Worm (Caenorhabditis elegans) whole organism, L1 larva: Measurements from ENCODE around the gene T19H12.2.

Experiments used
- C16A3.4 ChIP-seq: fragments of 150-350 bp; optimal IDR thresholded peaks from 2 replicates; lab custom pipeline; 2014; ENCODE audit warnings: missing biosample characterization, missing genetic modification characterization
- C34B4.2 ChIP-seq: sonication (generic microtip); optimal IDR thresholded peaks from 2 replicates; lab custom pipeline; 2017; ENCODE audit warnings: mild to moderate bottlenecking, missing genetic modification characterization, missing compliant biosample characterization
- Y116A8C.19 ChIP-seq: sonication (generic microtip); optimal IDR thresholded peaks from 2 replicates; lab custom pipeline; 2016; ENCODE audit warnings: missing compliant biosample characterization, missing genetic modification characterization, borderline replicate concordance
- aha-1 ChIP-seq: fragments of 150-350 bp; optimal IDR thresholded peaks from 2 replicates; lab custom pipeline; 2014; ENCODE audit warnings: missing biosample characterization, missing genetic modification characterization
- alr-1 ChIP-seq: fragments of 200-800 bp; sonication (Bioruptor generic); optimal IDR thresholded peaks from 2 replicates; lab custom pipeline; 2018; ENCODE audit warnings: borderline replicate concordance, mild to moderate bottlenecking, missing genetic modification characterization, missing compliant biosample characterization
- aly-2 ChIP-seq: fragments of 150-350 bp; optimal IDR thresholded peaks from 2 replicates; lab custom pipeline; 2014; ENCODE audit warnings: missing biosample characterization, missing genetic modification characterization
- ama-1 ChIP-seq: fragments of 150-350 bp; optimal IDR thresholded peaks from 2 replicates; lab custom pipeline; 2014
- blmp-1 ChIP-seq: fragments of 150-350 bp; optimal IDR thresholded peaks from 2 replicates; lab custom pipeline; 2014; ENCODE audit warnings: missing biosample characterization, missing genetic modification characterization
- ceh-63 ChIP-seq: fragments of 200-800 bp; sonication (Bioruptor generic); optimal IDR thresholded peaks from 2 replicates; lab custom pipeline; 2018; ENCODE audit warnings: mild to moderate bottlenecking, missing genetic modification characterization, missing compliant biosample characterization
- ceh-88 ChIP-seq: fragments of 200-800 bp; sonication (Bioruptor generic); IDR thresholded peaks from 2 replicates; pipeline ENCODE4 v1.3.6; 2022; ENCODE audit warnings: missing genetic modification characterization, missing compliant biosample characterization
- dpl-1 ChIP-seq, 3 experiments: fragments of 150-350 bp in 2 of 3; sonication (generic microtip) in 1 of 3; optimal IDR thresholded peaks; 2 replicates each; lab custom pipeline; 2014 to 2017; ENCODE audit warnings: missing biosample characterization in 3 of 3, missing genetic modification characterization in 3 of 3, missing genetic modification reagents in 3 of 3
- dsc-1 ChIP-seq: sonication (generic microtip); optimal IDR thresholded peaks from 2 replicates; lab custom pipeline; 2016; ENCODE audit warnings: mild to moderate bottlenecking, missing genetic modification characterization, missing compliant biosample characterization
- efl-1 ChIP-seq, 4 experiments: fragments of 150-350 bp; optimal IDR thresholded peaks in 3 of 4; peaks in 1 of 4; 1 replicate in 1 of 4; 2 replicates in 3 of 4; lab custom pipeline; 2014; ENCODE audit warnings: missing biosample characterization in 2 of 4, missing genetic modification characterization in 2 of 4, missing genetic modification reagents in 2 of 4
- efl-3 ChIP-seq: fragments of 200-800 bp; sonication (Bioruptor generic); optimal IDR thresholded peaks from 2 replicates; lab custom pipeline; 2018; ENCODE audit warnings: mild to moderate bottlenecking, missing genetic modification characterization, missing compliant biosample characterization
- ets-5 ChIP-seq: fragments of 200-800 bp; sonication (Bioruptor generic); IDR thresholded peaks from 2 replicates; pipeline ENCODE4 v1.3.6; 2022; ENCODE audit warnings: missing genetic modification characterization, missing compliant biosample characterization
- fkh-10 ChIP-seq: sonication (generic microtip); optimal IDR thresholded peaks from 2 replicates; lab custom pipeline; 2017; ENCODE audit warnings: missing biosample characterization, missing genetic modification reagents, missing genetic modification characterization
- fkh-8 ChIP-seq: sonication (generic microtip); optimal IDR thresholded peaks from 2 replicates; lab custom pipeline; 2016; ENCODE audit warnings: mild to moderate bottlenecking, missing genetic modification characterization, missing compliant biosample characterization
- hlh-17 ChIP-seq: fragments of 200-800 bp; sonication (Bioruptor generic); optimal IDR thresholded peaks from 2 replicates; lab custom pipeline; 2018; ENCODE audit warnings: missing genetic modification characterization, mild to moderate bottlenecking, missing compliant biosample characterization, moderate library complexity, borderline replicate concordance
- hpl-2 ChIP-seq: fragments of 150-350 bp; optimal IDR thresholded peaks from 2 replicates; lab custom pipeline; 2014; ENCODE audit warnings: missing biosample characterization, missing genetic modification reagents, missing genetic modification characterization
- irx-1 ChIP-seq: sonication (generic microtip); optimal IDR thresholded peaks from 2 replicates; lab custom pipeline; 2016; ENCODE audit warnings: missing genetic modification characterization, missing compliant biosample characterization
- lin-14 ChIP-seq: fragments of 200-800 bp; sonication (Bioruptor generic); optimal IDR thresholded peaks from 2 replicates; lab custom pipeline; 2018; ENCODE audit warnings: mild to moderate bottlenecking, missing genetic modification characterization, moderate library complexity, missing compliant biosample characterization
- lin-39 ChIP-seq: fragments of 150-350 bp; optimal IDR thresholded peaks from 2 replicates; lab custom pipeline; 2014; ENCODE audit warnings: missing biosample characterization, missing genetic modification reagents, missing genetic modification characterization
- lir-3 ChIP-seq: sonication (generic microtip); optimal IDR thresholded peaks from 2 replicates; lab custom pipeline; 2016; ENCODE audit warnings: mild to moderate bottlenecking, missing genetic modification characterization, moderate library complexity, missing compliant biosample characterization; ENCODE audit not compliant: poor library complexity
- nhr-19 ChIP-seq: fragments of 200-800 bp; sonication (Bioruptor generic); conservative IDR thresholded peaks from 2 replicates; pipeline ENCODE4 v1.3.6; 2022; ENCODE audit warnings: missing genetic modification characterization, missing compliant biosample characterization
- nhr-20 ChIP-seq: sonication (generic microtip); optimal IDR thresholded peaks from 2 replicates; lab custom pipeline; 2016; ENCODE audit warnings: mild to moderate bottlenecking, missing genetic modification characterization, missing compliant biosample characterization
- nhr-28 ChIP-seq: fragments of 150-350 bp; optimal IDR thresholded peaks from 2 replicates; lab custom pipeline; 2014; ENCODE audit warnings: missing biosample characterization, missing genetic modification characterization
- nhr-71 ChIP-seq: sonication (generic microtip); optimal IDR thresholded peaks from 2 replicates; lab custom pipeline; 2016; ENCODE audit warnings: mild to moderate bottlenecking, missing genetic modification characterization, moderate library complexity, missing compliant biosample characterization
- nhr-76 ChIP-seq: sonication (generic microtip); optimal IDR thresholded peaks from 2 replicates; lab custom pipeline; 2017; ENCODE audit warnings: missing biosample characterization, missing genetic modification characterization
- nhr-85 ChIP-seq: sonication (generic microtip); peaks from one replicate; lab custom pipeline; 2016; ENCODE audit warnings: missing genetic modification characterization, inconsistent platforms, missing compliant biosample characterization
- pax-3 ChIP-seq: fragments of 200-800 bp; sonication (Bioruptor generic); optimal IDR thresholded peaks from 2 replicates; lab custom pipeline; 2018; ENCODE audit warnings: mild to moderate bottlenecking, missing genetic modification characterization, moderate library complexity, missing compliant biosample characterization
- skn-1 ChIP-seq: fragments of 150-350 bp; optimal IDR thresholded peaks from 2 replicates; lab custom pipeline; 2014; ENCODE audit warnings: missing biosample characterization, missing genetic modification characterization
- snu-23 ChIP-seq: sonication (generic microtip); optimal IDR thresholded peaks from 2 replicates; lab custom pipeline; 2016; ENCODE audit warnings: missing genetic modification characterization, missing compliant biosample characterization
- sox-4 ChIP-seq: sonication (generic microtip); optimal IDR thresholded peaks from 2 replicates; lab custom pipeline; 2016; ENCODE audit warnings: missing genetic modification characterization, missing compliant biosample characterization
- sptf-1 ChIP-seq: fragments of 150-350 bp; optimal IDR thresholded peaks from 2 replicates; lab custom pipeline; 2014; ENCODE audit warnings: missing biosample characterization, missing genetic modification characterization
- swsn-7 ChIP-seq: sonication (generic microtip); optimal IDR thresholded peaks from 2 replicates; lab custom pipeline; 2016; ENCODE audit warnings: missing genetic modification characterization, missing compliant biosample characterization
- tbx-2 ChIP-seq: sonication (generic microtip); optimal IDR thresholded peaks from 2 replicates; lab custom pipeline; 2016; ENCODE audit warnings: missing genetic modification characterization, missing compliant biosample characterization
- unc-130 ChIP-seq: fragments of 150-350 bp; optimal IDR thresholded peaks from 2 replicates; lab custom pipeline; 2017; ENCODE audit warnings: missing biosample characterization, missing genetic modification characterization, inconsistent platforms
- unc-62 ChIP-seq: fragments of 150-350 bp; optimal IDR thresholded peaks from 2 replicates; lab custom pipeline; 2014; ENCODE audit warnings: missing biosample characterization, missing genetic modification reagents, missing genetic modification characterization
- unc-86 ChIP-seq: sonication (generic microtip); optimal IDR thresholded peaks from 2 replicates; lab custom pipeline; 2016; ENCODE audit warnings: missing genetic modification characterization, missing compliant biosample characterization
- unc-98 ChIP-seq: fragments of 200-800 bp; sonication (Bioruptor generic); IDR thresholded peaks from 2 replicates; pipeline ENCODE4 v1.3.6; 2022; ENCODE audit warnings: missing genetic modification characterization, missing compliant biosample characterization
- vab-15 ChIP-seq: sonication (generic microtip); optimal IDR thresholded peaks from 2 replicates; lab custom pipeline; 2017; ENCODE audit warnings: missing genotype, mild to moderate bottlenecking, missing genetic modification characterization, missing compliant biosample characterization
- xbp-1 ChIP-seq: sonication (generic microtip); optimal IDR thresholded peaks from 2 replicates; lab custom pipeline; 2016; ENCODE audit warnings: missing genetic modification characterization, missing compliant biosample characterization
- zip-4 ChIP-seq: fragments of 200-800 bp; sonication (Bioruptor generic); optimal IDR thresholded peaks from 2 replicates; lab custom pipeline; 2018; ENCODE audit warnings: mild to moderate bottlenecking, missing genetic modification characterization, moderate library complexity, missing compliant biosample characterization
- ztf-4 ChIP-seq: fragments of 150-350 bp; optimal IDR thresholded peaks from 2 replicates; lab custom pipeline; 2014; ENCODE audit warnings: missing biosample characterization, missing genetic modification characterization

Gene T19H12.2

ce11 chrV:4889477-4889876, 752 bp upstream of the T19H12.2 start, which contains the start of gene ugt-12 (continued):
- no peak for TF ChIP-seq hpl-2
- TF ChIP-seq snu-23 (GFP tag; lab: Kevin White, UChicago) = peak; percentile 26
- no peak for TF ChIP-seq fkh-8
- TF ChIP-seq unc-62 (GFP tag; lab: Kevin White, UChicago) = no peak
- no peak for TF ChIP-seq C16A3.4 (tag; lab: Kevin White, UChicago)
- no peak for TF ChIP-seq skn-1
- no peak for TF ChIP-seq dpl-1 (GFP tag; optimal IDR thresholded peaks at IDR 0.05; lab: Kevin White, UChicago)
- no peak for TF ChIP-seq vab-15 (tag; lab: Kevin White, UChicago)
- peak; percentile 61 for TF ChIP-seq lin-14 (GFP tag; lab: Kevin White, UChicago)
- no peak for TF ChIP-seq fkh-10 (GFP tag; lab: Kevin White, UChicago)
- TF ChIP-seq alr-1 (tag; lab: Kevin White, UChicago) = no peak
- TF ChIP-seq dsc-1 (tag; lab: Kevin White, UChicago) = no peak
- TF ChIP-seq nhr-28 (tag; lab: Kevin White, UChicago) = no peak
- TF ChIP-seq tbx-2 = no peak
- TF ChIP-seq ztf-4 (tag; lab: Kevin White, UChicago) = no peak
- no peak for TF ChIP-seq unc-98
- TF ChIP-seq xbp-1 (tag; lab: Kevin White, UChicago) = no peak
- no peak for TF ChIP-seq zip-4 (GFP tag; lab: Kevin White, UChicago)
- TF ChIP-seq sox-4 (tag; lab: Kevin White, UChicago) = no peak
- no peak for TF ChIP-seq efl-3 (GFP tag; lab: Kevin White, UChicago)
- TF ChIP-seq nhr-85 (tag; lab: Kevin White, UChicago) = peak; percentile 74
- no peak for TF ChIP-seq unc-130 (tag; lab: Kevin White, UChicago)
- TF ChIP-seq nhr-76 (tag; lab: Kevin White, UChicago) = no peak
- TF ChIP-seq aha-1 (tag; lab: Kevin White, UChicago) = no peak
- no peak for TF ChIP-seq ets-5
- TF ChIP-seq nhr-71 (tag; lab: Kevin White, UChicago) = peak; percentile 48
- no peak for TF ChIP-seq unc-86 (tag; lab: Kevin White, UChicago)
- no peak for TF ChIP-seq ama-1
- TF ChIP-seq blmp-1 (tag; lab: Kevin White, UChicago) = no peak
- peak; percentile 52 for TF ChIP-seq nhr-20 (tag; lab: Kevin White, UChicago)
- no peak for TF ChIP-seq nhr-19 (GFP tag; lab: Robert Waterston, UW)
- no peak for TF ChIP-seq hlh-17 (GFP tag; lab: Kevin White, UChicago)
- TF ChIP-seq swsn-7 (tag; lab: Kevin White, UChicago) = no peak
- no peak for TF ChIP-seq pax-3 (tag; lab: Kevin White, UChicago)

ce11 chrV:4890781-4891180, 552 bp downstream of the T19H12.2 start:
- no peak for TF ChIP-seq sox-4 (tag; lab: Kevin White, UChicago)
- no peak for TF ChIP-seq lir-3
- no peak for TF ChIP-seq irx-1 (tag; lab: Kevin White, UChicago)
- no peak for TF ChIP-seq Y116A8C.19
- no peak for TF ChIP-seq nhr-85 (tag; lab: Kevin White, UChicago)
- no peak for TF ChIP-seq lin-39 (tag; lab: Kevin White, UChicago)
- TF ChIP-seq efl-1 (optimal IDR thresholded peaks at IDR 0.05; lab: Kevin White, UChicago) = no peak
- peak in 1 of 2 experiments; percentile 15 for TF ChIP-seq efl-1 (GFP tag; optimal IDR thresholded peaks at IDR 0.05 in 1 of 2; lab: Kevin White, UChicago)

- no peak for TF ChIP-seq hpl-2
- TF ChIP-seq snu-23 (GFP tag; lab: Kevin White, UChicago) = no peak
- no peak for TF ChIP-seq lin-39 (tag; lab: Kevin White, UChicago)
- TF ChIP-seq vab-15 (tag; lab: Kevin White, UChicago) = no peak
- TF ChIP-seq ceh-88 = no peak
- no peak for TF ChIP-seq C34B4.2 (tag; lab: Kevin White, UChicago)
- no peak for TF ChIP-seq sptf-1 (tag; lab: Kevin White, UChicago)
- TF ChIP-seq unc-62 (GFP tag; lab: Kevin White, UChicago) = no peak
- TF ChIP-seq ceh-63 = no peak
- TF ChIP-seq swsn-7 (tag; lab: Kevin White, UChicago) = no peak
- TF ChIP-seq lin-14 (GFP tag; lab: Kevin White, UChicago) = no peak
- TF ChIP-seq C16A3.4 (tag; lab: Kevin White, UChicago) = no peak
- TF ChIP-seq aly-2 (tag; lab: Kevin White, UChicago) = no peak
Observed at ce11 chrV:4891305-4891704, 1.1 kb downstream of the T19H12.2 start.
